Worm (Caenorhabditis elegans): Measurements from ENCODE around the gene ZK185.3.

- TF ChIP-seq skn-1 (tag; optimal IDR thresholded peaks at IDR 0.05) (no peak), zag-1 (tag; optimal IDR thresholded peaks at IDR 0.05) (no peak), aly-2 (tag; optimal IDR thresholded peaks at IDR 0.05) (no peak), Y5F2A.4 (GFP tag; optimal IDR thresholded peaks at IDR 0.05) (no peak), nhr-42 (GFP tag; IDR thresholded peaks at IDR 0.05) (no peak), mes-2 (tag; optimal IDR thresholded peaks at IDR 0.05; ENCODE audit: poor library complexity, severe bottlenecking) (no peak)
Measured at ce11 chrIV:4565882-4566281, 35.6 kb upstream of the ZK185.3 start.

Measured in whole organism, L4 larva.